Fruit fly (Drosophila melanogaster) whole organism, prepupa: ENCODE data around the gene Prosbeta3.

Experiments used
- Blimp-1 ChIP-seq: fragments of 200-800 bp; sonication (Bioruptor generic); optimal IDR thresholded peaks from 3 replicates; lab custom pipeline; 2017; ENCODE audit warnings: missing biosample characterization, missing genetic modification characterization, mild to moderate bottlenecking, moderate library complexity, missing genetic modification reagents
- CG10631 ChIP-seq: fragments of 200-800 bp; sonication (Bioruptor generic); optimal IDR thresholded peaks from 2 replicates; lab custom pipeline; 2016; ENCODE audit warnings: missing biosample characterization, missing genetic modification characterization
- CG11294 ChIP-seq: fragments of 200-800 bp; sonication (Bioruptor generic); IDR thresholded peaks from 2 replicates; pipeline ENCODE4 v1.3.6; 2022; ENCODE audit warnings: missing biosample characterization, missing genetic modification characterization
- CG15336 ChIP-seq: fragments of 200-800 bp; sonication (Bioruptor generic); IDR thresholded peaks from 2 replicates; pipeline ENCODE4 v1.3.6; 2022; ENCODE audit warnings: missing biosample characterization, missing genetic modification characterization
- CG31627 ChIP-seq: fragments of 200-800 bp; sonication (Bioruptor generic); optimal IDR thresholded peaks from 3 replicates; lab custom pipeline; 2016; ENCODE audit warnings: missing biosample characterization, missing genetic modification characterization
- CG6792 ChIP-seq: fragments of 200-800 bp; sonication (Bioruptor generic); optimal IDR thresholded peaks from 3 replicates; lab custom pipeline; 2016; ENCODE audit warnings: missing biosample characterization, missing genetic modification characterization
- CG9139 ChIP-seq: fragments of 200-800 bp; sonication (Bioruptor generic); optimal IDR thresholded peaks from 3 replicates; lab custom pipeline; 2017; ENCODE audit warnings: missing biosample characterization, mild to moderate bottlenecking, missing genetic modification characterization
- Lpt ChIP-seq: fragments of 200-800 bp; sonication (Bioruptor generic); optimal IDR thresholded peaks from 3 replicates; lab custom pipeline; 2016; ENCODE audit warnings: missing biosample characterization, missing genetic modification characterization
- Sox102F ChIP-seq: fragments of 200-800 bp; sonication (Bioruptor generic); optimal IDR thresholded peaks from 2 replicates; lab custom pipeline; 2016; ENCODE audit warnings: missing biosample characterization, mild to moderate bottlenecking, missing genetic modification characterization
- spab ChIP-seq: fragments of 200-800 bp; sonication (Bioruptor generic); optimal IDR thresholded peaks from 2 replicates; lab custom pipeline; 2017; ENCODE audit warnings: missing biosample characterization, mild to moderate bottlenecking, missing genetic modification characterization, missing genetic modification reagents

- TF ChIP-seq CG31627 (GFP tag; lab: Kevin White, UChicago) (no peak), CG9139 (no peak), Blimp-1 (GFP tag; lab: Kevin White, UChicago) (no peak), Sox102F (GFP tag; lab: Kevin White, UChicago) (no peak), CG10631 (peak; percentile 7), CG6792 (GFP tag; lab: Kevin White, UChicago) (no peak), CG15336 (GFP tag; lab: Robert Waterston, UW) (no peak), CG11294 (GFP tag; lab: Robert Waterston, UW) (no peak), Lpt (GFP tag; lab: Kevin White, UChicago) (no peak), spab (GFP tag; lab: Kevin White, UChicago) (no peak)
These were observed 43.3 kb upstream of the Prosbeta3 start for dm6 chr3R:9049091-9049981.
